Worm (Caenorhabditis elegans) whole organism, L4 larva: ENCODE results near the gene fshr-1.

Experiments used
- nhr-237 ChIP-seq: sonication (generic microtip); optimal IDR thresholded peaks from 2 replicates; lab custom pipeline; 2017; ENCODE audit warnings: missing biosample characterization, missing genetic modification characterization
- ztf-11 ChIP-seq: fragments of 150-350 bp; optimal IDR thresholded peaks from 2 replicates; lab custom pipeline; 2014; ENCODE audit warnings: missing biosample characterization, missing genetic modification characterization

ce11 chrV:9927381-9927780 is 37.7 kb downstream of the fshr-1 start:
- no peak for TF ChIP-seq nhr-237 (tag; lab: Kevin White, UChicago)
- TF ChIP-seq ztf-11 (tag; lab: Kevin White, UChicago) = no peak
